Worm (Caenorhabditis elegans) whole organism, L2 larva: ENCODE data around the gene ndub-8.

Source experiments
- ama-1 ChIP-seq: fragments of 150-350 bp; optimal IDR thresholded peaks from 2 replicates; lab custom pipeline; 2018; ENCODE audit warnings: inconsistent platforms
- crh-2 ChIP-seq: sonication (generic microtip); optimal IDR thresholded peaks from 2 replicates; lab custom pipeline; 2017; ENCODE audit warnings: missing biosample characterization, missing genetic modification characterization
- fos-1 ChIP-seq: fragments of 150-350 bp; optimal IDR thresholded peaks from 2 replicates; lab custom pipeline; 2014; ENCODE audit warnings: missing biosample characterization, missing genetic modification characterization
- mab-5 ChIP-seq: fragments of 150-350 bp; optimal IDR thresholded peaks from 2 replicates; lab custom pipeline; 2014; ENCODE audit warnings: missing biosample characterization, missing genetic modification characterization
- sma-9 ChIP-seq, 2 experiments: fragments of 150-350 bp in 1 of 2; sonication (generic microtip) in 1 of 2; optimal IDR thresholded peaks; 2 replicates each; lab custom pipeline; 2014 to 2016; ENCODE audit warnings: missing genetic modification characterization in 2 of 2, mild to moderate bottlenecking in 1 of 2, missing biosample characterization in 1 of 2, missing compliant biosample characterization in 1 of 2, missing genetic modification reagents in 1 of 2, moderate library complexity in 1 of 2
- snpc-4 ChIP-seq: fragments of 150-350 bp; optimal IDR thresholded peaks from 2 replicates; lab custom pipeline; 2014; ENCODE audit warnings: missing biosample characterization, missing genetic modification characterization
- unc-39 ChIP-seq: fragments of 150-350 bp; optimal IDR thresholded peaks from 2 replicates; lab custom pipeline; 2014; ENCODE audit warnings: missing biosample characterization, missing genetic modification characterization
- ztf-11 ChIP-seq: sonication (generic microtip); optimal IDR thresholded peaks from 2 replicates; lab custom pipeline; 2017; ENCODE audit warnings: missing biosample characterization, missing genetic modification characterization

- no peak for TF ChIP-seq fos-1 (tag; lab: Kevin White, UChicago)
- TF ChIP-seq sma-9 (GFP tag; optimal IDR thresholded peaks at IDR 0.05; lab: Kevin White, UChicago): no peak
- no peak for TF ChIP-seq sma-9 (tag; optimal IDR thresholded peaks at IDR 0.05; lab: Kevin White, UChicago)
- TF ChIP-seq snpc-4: no peak
- TF ChIP-seq unc-39 (tag; lab: Kevin White, UChicago): no peak
- no peak for TF ChIP-seq ztf-11 (tag; lab: Kevin White, UChicago)
- no peak for TF ChIP-seq mab-5 (tag; lab: Kevin White, UChicago)
- no peak for TF ChIP-seq crh-2
- TF ChIP-seq ama-1 (lab: Kevin White, UChicago): no peak
Observed at ce11 chrII:13924909-13925308, 52.2 kb downstream of the ndub-8 start, which contains the start of gene mltn-5.
